Worm (Caenorhabditis elegans): Measurements from ENCODE around the gene nonu-1.
A peak's percentile ranks its signal among the peaks of the same experiment; 100 is the strongest.

The nonu-1 gene

DNA sequence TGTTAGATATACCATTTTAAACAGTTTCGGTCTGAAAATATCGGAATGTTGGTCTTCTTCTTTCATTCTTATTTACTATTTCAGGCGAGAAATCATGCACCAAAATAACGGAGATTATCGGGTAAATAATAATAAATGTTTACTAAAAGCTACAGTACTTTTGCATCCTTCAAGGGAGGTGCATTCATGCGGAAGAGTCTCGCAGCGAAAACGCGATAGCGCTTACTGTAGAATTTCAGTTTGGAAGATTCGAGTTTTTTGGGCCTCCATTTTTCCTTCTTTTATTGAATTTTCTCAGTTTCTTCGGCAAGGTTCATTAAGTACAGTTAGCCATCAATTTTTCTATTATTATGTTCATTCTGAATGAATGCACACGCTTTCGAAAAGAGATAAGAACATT is 6.4 kb upstream of the nonu-1 start, which contains the start of gene C35D10.7:
Gene C35D10.7, plus strand, starts transcription at position 85 of the 400 bp plus-strand sequence.
- TF ChIP-seq unc-62 (GFP tag; optimal IDR thresholded peaks at IDR 0.05): no peak
- no peak for TF ChIP-seq xbp-1 (tag; optimal IDR thresholded peaks at IDR 0.05)
- TF ChIP-seq ztf-11 (tag; optimal IDR thresholded peaks at IDR 0.05): no peak
- TF ChIP-seq alr-1 (tag; optimal IDR thresholded peaks at IDR 0.05; ENCODE audit: borderline replicate concordance): no peak
- TF ChIP-seq lin-14 (GFP tag; optimal IDR thresholded peaks at IDR 0.05): no peak
- TF ChIP-seq dsc-1 (tag; optimal IDR thresholded peaks at IDR 0.05): no peak
- no peak for TF ChIP-seq ceh-90 (tag; optimal IDR thresholded peaks at IDR 0.05)
- no peak for TF ChIP-seq elt-3 (tag; optimal IDR thresholded peaks at IDR 0.05)
- no peak for TF ChIP-seq unc-30 (tag; optimal IDR thresholded peaks at IDR 0.05)
- TF ChIP-seq fkh-4 (tag; optimal IDR thresholded peaks at IDR 0.05; ENCODE audit: borderline replicate concordance): no peak
- TF ChIP-seq lin-15B (tag; optimal IDR thresholded peaks at IDR 0.05): no peak
- TF ChIP-seq mdl-1 (tag; optimal IDR thresholded peaks at IDR 0.05): no peak
- TF ChIP-seq hlh-17 (GFP tag; optimal IDR thresholded peaks at IDR 0.05; ENCODE audit: borderline replicate concordance): no peak
- TF ChIP-seq ces-1 (GFP tag; optimal IDR thresholded peaks at IDR 0.05): no peak
- no peak for TF ChIP-seq mep-1 (tag; optimal IDR thresholded peaks at IDR 0.05)
- TF ChIP-seq mab-9 (GFP tag; IDR thresholded peaks at IDR 0.05): no peak
- TF ChIP-seq rnt-1 (tag; optimal IDR thresholded peaks at IDR 0.05): no peak
- no peak for TF ChIP-seq ets-5 (GFP tag; IDR thresholded peaks at IDR 0.05)

DNA sequence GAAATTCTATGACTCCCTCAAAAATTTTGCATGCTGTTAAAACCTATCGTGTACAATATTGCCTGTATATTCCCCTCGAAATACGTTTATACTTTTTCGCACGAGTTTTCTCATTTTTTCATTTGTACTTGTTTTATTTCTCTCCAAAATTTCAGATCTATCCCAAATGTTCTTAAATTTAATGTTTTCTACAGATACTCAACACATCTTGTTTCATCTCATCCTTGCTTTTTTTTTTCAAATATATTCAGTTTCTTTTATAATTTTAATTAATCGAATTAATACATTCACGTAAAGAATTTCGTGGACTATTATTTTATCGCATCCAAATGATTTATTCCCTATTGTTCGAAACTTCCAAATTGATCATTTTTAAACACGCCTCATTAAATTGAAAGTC is 5.2 kb upstream of the nonu-1 start, which contains the start of gene C35D10.8:
Gene C35D10.8, plus strand, starts transcription at position 301 of the 400 bp plus-strand sequence.
- TF ChIP-seq pag-3 (tag; optimal IDR thresholded peaks at IDR 0.05; ENCODE audit: borderline replicate concordance, insufficient read depth) (no peak), lin-13 (GFP tag; optimal IDR thresholded peaks at IDR 0.05) (no peak), ama-1 (optimal IDR thresholded peaks at IDR 0.05) (no peak), nhr-76 (tag; optimal IDR thresholded peaks at IDR 0.05) (no peak), nhr-28 (tag; optimal IDR thresholded peaks at IDR 0.05) (no peak), fkh-8 (tag; optimal IDR thresholded peaks at IDR 0.05) (no peak), skn-1 (tag; optimal IDR thresholded peaks at IDR 0.05) (no peak), ztf-4 (tag; optimal IDR thresholded peaks at IDR 0.05) (no peak), lin-39 (tag; optimal IDR thresholded peaks at IDR 0.05) (no peak), sptf-1 (tag; optimal IDR thresholded peaks at IDR 0.05) (no peak), nhr-90 (tag; optimal IDR thresholded peaks at IDR 0.05; ENCODE audit: poor library complexity) (no peak), C04F5.9 (tag; optimal IDR thresholded peaks at IDR 0.05) (no peak), unc-30 (tag; optimal IDR thresholded peaks at IDR 0.05) (no peak), zip-4 (GFP tag; optimal IDR thresholded peaks at IDR 0.05) (no peak), nhr-47 (tag; optimal IDR thresholded peaks at IDR 0.05) (no peak), pqm-1 (tag; optimal IDR thresholded peaks at IDR 0.05) (no peak)

ce11 chrIII:4852025-4852424 is 2.3 kb upstream of the nonu-1 start, which contains the start of gene ced-4:
Gene ced-4 (plus strand): TSS chrIII:4852325.
- no peak for TF ChIP-seq unc-86 (tag; optimal IDR thresholded peaks at IDR 0.05)

ce11 chrIII:4850139-4850538 is 432 bp upstream of the nonu-1 start, which contains the start of gene F26A1.1:
Gene F26A1.1 (plus strand): TSS chrIII:4850507.
- peak; percentile 41 for TF ChIP-seq snu-23 (GFP tag; optimal IDR thresholded peaks at IDR 0.05)
- no peak for TF ChIP-seq aha-1 (tag; optimal IDR thresholded peaks at IDR 0.05)
- TF ChIP-seq nhr-71 (tag; optimal IDR thresholded peaks at IDR 0.05): peak; percentile 22
- no peak for TF ChIP-seq efl-3 (GFP tag; optimal IDR thresholded peaks at IDR 0.05)
- TF ChIP-seq skn-1 (tag; optimal IDR thresholded peaks at IDR 0.05): peak; percentile 14
- TF ChIP-seq C16A3.4 (tag; optimal IDR thresholded peaks at IDR 0.05): peak; percentile 23
- peak; percentile 20 to 65 for TF ChIP-seq efl-1 (optimal IDR thresholded peaks at IDR 0.05)
- TF ChIP-seq efl-1 (GFP tag; optimal IDR thresholded peaks at IDR 0.05 in 1 of 2): peak; percentile 76 to 96
- TF ChIP-seq nhr-90 (tag; optimal IDR thresholded peaks at IDR 0.05; ENCODE audit: poor library complexity): peak; percentile 7
- no peak for TF ChIP-seq Y116A8C.19 (tag; optimal IDR thresholded peaks at IDR 0.05; ENCODE audit: borderline replicate concordance)
- TF ChIP-seq zag-1 (tag; optimal IDR thresholded peaks at IDR 0.05): no peak
- TF ChIP-seq ceh-90 (tag; optimal IDR thresholded peaks at IDR 0.05): no peak
- TF ChIP-seq vab-15 (tag; optimal IDR thresholded peaks at IDR 0.05): no peak
- TF ChIP-seq mdl-1 (tag; optimal IDR thresholded peaks at IDR 0.05): no peak
- TF ChIP-seq dpl-1 (GFP tag; optimal IDR thresholded peaks at IDR 0.05): peak; percentile 56 to 76 (median 70)
- TF ChIP-seq ceh-88 (GFP tag; IDR thresholded peaks at IDR 0.05): no peak
- TF ChIP-seq nhr-20 (tag; optimal IDR thresholded peaks at IDR 0.05): no peak
- peak; percentile 50 to 67 for TF ChIP-seq lsy-2 (tag; optimal IDR thresholded peaks at IDR 0.05)
- TF ChIP-seq lir-3 (tag; optimal IDR thresholded peaks at IDR 0.05; ENCODE audit: poor library complexity): no peak

Measured in whole organism, L1 larva.